Fruit fly (Drosophila melanogaster): ENCODE data around the gene CG14985.

The CG14985 gene

dm6 chr3L:4003316-4003715, at the start of gene CG14985:
TSS of gene CG14985 (plus strand) at chr3L:4003474.
- TF ChIP-seq Pif1B (GFP tag; optimal IDR thresholded peaks at IDR 0.05) (no peak), CG34367 (tag; optimal IDR thresholded peaks at IDR 0.05) (no peak), CG14655 (GFP tag; optimal IDR thresholded peaks at IDR 0.05) (no peak), CG12605 (GFP tag; IDR thresholded peaks at IDR 0.05) (no peak), fd96Ca (GFP tag; IDR thresholded peaks at IDR 0.05) (no peak), CG15710 (tag; optimal IDR thresholded peaks at IDR 0.05) (no peak), CG8301 (tag; optimal IDR thresholded peaks at IDR 0.05) (no peak), CG17806 (tag; optimal IDR thresholded peaks at IDR 0.05) (no peak), EcR (GFP tag; optimal IDR thresholded peaks at IDR 0.05) (no peak), gl (tag; optimal IDR thresholded peaks at IDR 0.05) (no peak), CG10348 (GFP tag; IDR thresholded peaks at IDR 0.05) (no peak), CG9948 (tag; optimal IDR thresholded peaks at IDR 0.05) (no peak), CG8159 (tag; optimal IDR thresholded peaks at IDR 0.05) (no peak), CG4496 (GFP tag; IDR thresholded peaks at IDR 0.05) (no peak), D1 (tag; optimal IDR thresholded peaks at IDR 0.05) (no peak), Pif1A (GFP tag; optimal IDR thresholded peaks at IDR 0.05) (no peak), CG32121 (GFP tag; IDR thresholded peaks at IDR 0.05) (no peak), Snoo (tag; optimal IDR thresholded peaks at IDR 0.05) (no peak), CG13204 (GFP tag; optimal IDR thresholded peaks at IDR 0.05) (no peak)

dm6 chr3L:3960877-3961417, 42.3 kb upstream of the CG14985 start:
- no peak for TF ChIP-seq CG8159 (tag; optimal IDR thresholded peaks at IDR 0.05)

- TF ChIP-seq rn (GFP tag; IDR thresholded peaks at IDR 0.05) (no peak), CG17806 (tag; optimal IDR thresholded peaks at IDR 0.05) (no peak), CG32121 (GFP tag; IDR thresholded peaks at IDR 0.05) (no peak), CG12605 (GFP tag; IDR thresholded peaks at IDR 0.05) (peak; percentile 73; the same call in 1 of the 2 replicates), CG4496 (GFP tag; IDR thresholded peaks at IDR 0.05) (no peak), CG14655 (GFP tag; optimal IDR thresholded peaks at IDR 0.05) (no peak)
These were observed 39.3 kb upstream of the CG14985 start for dm6 chr3L:3963979-3964378.

- no peak for TF ChIP-seq Pif1B (GFP tag; optimal IDR thresholded peaks at IDR 0.05)
- TF ChIP-seq CG14655 (GFP tag; optimal IDR thresholded peaks at IDR 0.05) = no peak
- TF ChIP-seq Ets98B (GFP tag; IDR thresholded peaks at IDR 0.05) = no peak
- TF ChIP-seq CG4496 (GFP tag; IDR thresholded peaks at IDR 0.05) = no peak
- no peak for TF ChIP-seq CG12605 (GFP tag; IDR thresholded peaks at IDR 0.05)
- no peak for TF ChIP-seq CG8159 (tag; optimal IDR thresholded peaks at IDR 0.05)
- TF ChIP-seq CG13204 (GFP tag; optimal IDR thresholded peaks at IDR 0.05) = no peak
- no peak for TF ChIP-seq CG8301 (tag; optimal IDR thresholded peaks at IDR 0.05)
- no peak for TF ChIP-seq rn (GFP tag; IDR thresholded peaks at IDR 0.05)
- no peak for TF ChIP-seq CG9948 (tag; optimal IDR thresholded peaks at IDR 0.05)
- no peak for TF ChIP-seq CG17806 (tag; optimal IDR thresholded peaks at IDR 0.05)
- no peak for TF ChIP-seq CG15710 (tag; optimal IDR thresholded peaks at IDR 0.05)
- no peak for TF ChIP-seq Snoo (tag; optimal IDR thresholded peaks at IDR 0.05)
These were observed 38.6 kb upstream of the CG14985 start, which contains the start of gene CG12605 for dm6 chr3L:3964671-3965070. TSS of gene CG12605 (minus strand) at chr3L:3964771.

dm6 chr3L:3965102-3965501, 38.2 kb upstream of the CG14985 start:
- TF ChIP-seq gl (tag; optimal IDR thresholded peaks at IDR 0.05) (no peak), CG13204 (GFP tag; optimal IDR thresholded peaks at IDR 0.05) (no peak), CG32121 (GFP tag; IDR thresholded peaks at IDR 0.05) (no peak), CG14655 (GFP tag; optimal IDR thresholded peaks at IDR 0.05) (no peak), EcR (GFP tag; optimal IDR thresholded peaks at IDR 0.05) (no peak), CG12605 (GFP tag; IDR thresholded peaks at IDR 0.05) (peak; percentile 92)

dm6 chr3L:3970372-3971031, 32.8 kb upstream of the CG14985 start:
- TF ChIP-seq rn (GFP tag; IDR thresholded peaks at IDR 0.05) (no peak), Pif1A (GFP tag; optimal IDR thresholded peaks at IDR 0.05) (no peak), CG12605 (GFP tag; IDR thresholded peaks at IDR 0.05) (no peak), CG15710 (tag; optimal IDR thresholded peaks at IDR 0.05) (no peak), CG32121 (GFP tag; IDR thresholded peaks at IDR 0.05) (no peak), CG17806 (tag; optimal IDR thresholded peaks at IDR 0.05) (no peak), CG8159 (tag; optimal IDR thresholded peaks at IDR 0.05) (no peak), CG34367 (tag; optimal IDR thresholded peaks at IDR 0.05) (no peak), gl (tag; optimal IDR thresholded peaks at IDR 0.05) (no peak)

dm6 chr3L:3972599-3972998, 30.7 kb upstream of the CG14985 start, which contains the start of gene CG43915:
TSS of gene CG43915 (plus strand) at chr3L:3972899.
- TF ChIP-seq gl (tag; optimal IDR thresholded peaks at IDR 0.05) (no peak), CG10348 (GFP tag; IDR thresholded peaks at IDR 0.05) (no peak), fd96Ca (GFP tag; IDR thresholded peaks at IDR 0.05) (no peak)
